Worm (Caenorhabditis elegans): Measurements from ENCODE around the gene dtmk-1.

DNA sequence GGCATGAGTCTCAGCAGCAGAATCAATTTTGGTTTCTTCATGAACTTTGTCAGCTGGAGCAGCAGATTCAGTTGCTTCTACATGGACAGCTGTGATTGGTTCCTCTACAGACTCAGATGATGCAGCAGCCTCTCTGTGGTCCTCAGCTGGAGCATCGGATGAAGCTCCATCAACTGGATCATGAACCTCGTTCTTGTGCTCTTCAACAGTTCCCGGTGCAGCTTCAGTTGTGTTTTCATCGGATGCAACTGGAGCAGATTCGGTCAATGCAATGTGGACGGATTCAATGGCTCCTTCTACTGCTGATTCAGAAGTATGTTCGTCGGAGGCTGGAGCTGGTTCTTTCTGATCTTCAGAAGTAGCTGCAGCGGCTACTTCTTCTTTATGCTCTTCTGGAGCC, 47.5 kb upstream of the dtmk-1 start:
- TF ChIP-seq R02D3.7 (tag; optimal IDR thresholded peaks at IDR 0.05): no peak
- TF ChIP-seq ztf-11 (tag; optimal IDR thresholded peaks at IDR 0.05): no peak
- no peak for TF ChIP-seq fos-1 (tag; optimal IDR thresholded peaks at IDR 0.05)
- no peak for TF ChIP-seq zag-1 (tag; optimal IDR thresholded peaks at IDR 0.05)
- TF ChIP-seq dve-1 (tag; optimal IDR thresholded peaks at IDR 0.05; ENCODE audit: insufficient read depth): no peak
- TF ChIP-seq daf-16 (GFP tag; optimal IDR thresholded peaks at IDR 0.05): no peak
- TF ChIP-seq daf-16 (tag; optimal IDR thresholded peaks at IDR 0.05): no peak
- TF ChIP-seq skn-1 (tag; optimal IDR thresholded peaks at IDR 0.05): no peak
- TF ChIP-seq dmd-6 (GFP tag; IDR thresholded peaks at IDR 0.05): no peak
- TF ChIP-seq mdl-1 (tag; optimal IDR thresholded peaks at IDR 0.05): no peak
- TF ChIP-seq lin-39 (tag; optimal IDR thresholded peaks at IDR 0.05): no peak

All from whole organism, L4 larva.